Fruit fly (Drosophila melanogaster) whole organism, embryonic: ENCODE data around the gene Plzf.
A peak's percentile ranks its signal among the peaks of the same experiment; 100 is the strongest.

Experiments
- Atf6 ChIP-seq: fragments of 200-800 bp; sonication (Bioruptor generic); IDR thresholded peaks from 2 replicates; pipeline ENCODE4 v1.3.6; 2022; ENCODE audit warnings: missing biosample characterization, missing genetic modification characterization
- Bteb2 ChIP-seq: fragments of 200-800 bp; sonication (Bioruptor generic); optimal IDR thresholded peaks from 2 replicates; lab custom pipeline; 2016; ENCODE audit warnings: missing biosample characterization, missing genetic modification characterization
- C15 ChIP-seq: fragments of 200-800 bp; sonication (Bioruptor generic); IDR thresholded peaks from 3 replicates; pipeline ENCODE4 v1.3.6; 2022; ENCODE audit warnings: missing biosample characterization, missing genetic modification characterization
- CG11695 ChIP-seq: fragments of 200-800 bp; sonication (Bioruptor generic); IDR thresholded peaks from 3 replicates; pipeline ENCODE4 v1.3.6; 2022; ENCODE audit warnings: missing biosample characterization, missing genetic modification characterization
- CG12104 ChIP-seq: fragments of 200-800 bp; sonication (Bioruptor generic); optimal IDR thresholded peaks from 3 replicates; lab custom pipeline; 2016; ENCODE audit warnings: missing biosample characterization, missing genetic modification characterization
- CG13287 ChIP-seq: fragments of 200-800 bp; sonication (Bioruptor generic); IDR thresholded peaks from 2 replicates; pipeline ENCODE4 v1.3.6; 2022; ENCODE audit warnings: missing biosample characterization, missing genetic modification characterization; ENCODE audit not compliant: partially characterized antibody
- CG14441 ChIP-seq: fragments of 200-800 bp; sonication (Bioruptor generic); IDR thresholded peaks from 2 replicates; pipeline ENCODE4 v1.3.6; 2022; ENCODE audit warnings: missing biosample characterization, missing genetic modification characterization
- CG14667 ChIP-seq: fragments of 200-800 bp; sonication (Bioruptor generic); IDR thresholded peaks from 2 replicates; pipeline ENCODE4 v1.3.6; 2022; ENCODE audit warnings: missing biosample characterization, missing genetic modification characterization
- CG1647 ChIP-seq: fragments of 200-800 bp; sonication (Bioruptor generic); optimal IDR thresholded peaks from 3 replicates; lab custom pipeline; 2016; ENCODE audit warnings: missing biosample characterization, missing genetic modification characterization
- CG17361 ChIP-seq: fragments of 200-800 bp; sonication (Bioruptor generic); IDR thresholded peaks from 3 replicates; pipeline ENCODE4 v1.3.6; 2022; ENCODE audit warnings: missing biosample characterization, missing genetic modification characterization
- CG17912 ChIP-seq: fragments of 200-800 bp; sonication (Bioruptor generic); optimal IDR thresholded peaks from 2 replicates; lab custom pipeline; 2018; ENCODE audit warnings: missing biosample characterization, mild to moderate bottlenecking, missing genetic modification characterization
- CG2199 ChIP-seq: fragments of 200-800 bp; sonication (Bioruptor generic); IDR thresholded peaks from 3 replicates; pipeline ENCODE4 v1.3.6; 2022; ENCODE audit warnings: missing biosample characterization, missing genetic modification characterization
- CG33213 ChIP-seq: fragments of 200-800 bp; sonication (Bioruptor generic); optimal IDR thresholded peaks from 3 replicates; lab custom pipeline; 2016; ENCODE audit warnings: missing biosample characterization, missing genetic modification characterization
- CG4707 ChIP-seq: fragments of 200-800 bp; sonication (Bioruptor generic); optimal IDR thresholded peaks from 2 replicates; lab custom pipeline; 2018; ENCODE audit warnings: missing biosample characterization, mild to moderate bottlenecking, missing genetic modification characterization, moderate library complexity
- CG4820 ChIP-seq: fragments of 200-800 bp; sonication (Bioruptor generic); optimal IDR thresholded peaks from 3 replicates; lab custom pipeline; 2016; ENCODE audit warnings: missing biosample characterization, missing genetic modification characterization
- CG6272 ChIP-seq: fragments of 200-800 bp; sonication (Bioruptor generic); IDR thresholded peaks from 2 replicates; pipeline ENCODE4 v1.3.6; 2022; ENCODE audit warnings: missing biosample characterization, missing genetic modification characterization
- CG7745 ChIP-seq: fragments of 200-800 bp; sonication (Bioruptor generic); optimal IDR thresholded peaks from 2 replicates; lab custom pipeline; 2018; ENCODE audit warnings: missing biosample characterization, mild to moderate bottlenecking, missing genetic modification characterization, moderate library complexity
- CG9932 ChIP-seq: fragments of 200-800 bp; sonication (Bioruptor generic); IDR thresholded peaks from 2 replicates; pipeline ENCODE4 v1.3.6; 2022; ENCODE audit warnings: missing biosample characterization, missing genetic modification characterization
- CrebB ChIP-seq: fragments of 200-800 bp; sonication (Bioruptor generic); optimal IDR thresholded peaks from 3 replicates; lab custom pipeline; 2018; ENCODE audit warnings: missing biosample characterization, mild to moderate bottlenecking, missing genetic modification characterization
- E2f1 ChIP-seq: fragments of 200-800 bp; sonication (Bioruptor generic); IDR thresholded peaks from 2 replicates; pipeline ENCODE4 v1.3.6; 2022; ENCODE audit warnings: missing biosample characterization, missing genetic modification characterization
- ERR ChIP-seq: fragments of 200-800 bp; sonication (Bioruptor generic); optimal IDR thresholded peaks from 2 replicates; lab custom pipeline; 2016; ENCODE audit warnings: missing biosample characterization, missing genetic modification characterization
- Eip74EF ChIP-seq, 2 experiments: fragments of 200-800 bp in 1 of 2; fragments of >200 bp in 1 of 2; sonication (Bioruptor generic) in 1 of 2; optimal IDR thresholded peaks; 2 replicates each; lab custom pipeline; 2017 to 2019; ENCODE audit warnings: missing biosample characterization in 2 of 2, missing genetic modification characterization in 2 of 2, mild to moderate bottlenecking in 1 of 2, moderate library complexity in 1 of 2
- Ets65A ChIP-seq: fragments of 200-800 bp; sonication (Bioruptor generic); peaks from one replicate; lab custom pipeline; 2016; ENCODE audit warnings: missing biosample characterization, missing genetic modification characterization
- Ets97D ChIP-seq: fragments of 200-800 bp; sonication (Bioruptor generic); optimal IDR thresholded peaks from 3 replicates; lab custom pipeline; 2016; ENCODE audit warnings: missing biosample characterization, missing genetic modification characterization
- Fer2 ChIP-seq: fragments of 200-800 bp; sonication (Bioruptor generic); optimal IDR thresholded peaks from 2 replicates; lab custom pipeline; 2018; ENCODE audit warnings: missing biosample characterization, mild to moderate bottlenecking, missing genetic modification characterization, moderate library complexity
- H15 ChIP-seq: fragments of 200-800 bp; sonication (Bioruptor generic); IDR thresholded peaks from 3 replicates; pipeline ENCODE4 v1.3.6; 2022; ENCODE audit warnings: missing biosample characterization, missing genetic modification characterization
- Myb ChIP-seq: fragments of 200-800 bp; sonication (Bioruptor generic); optimal IDR thresholded peaks from 2 replicates; lab custom pipeline; 2016; ENCODE audit warnings: missing biosample characterization, missing genetic modification characterization
- NC2α ChIP-seq: fragments of 200-800 bp; sonication (Bioruptor generic); optimal IDR thresholded peaks from 2 replicates; lab custom pipeline; 2016; ENCODE audit warnings: missing biosample characterization, missing genetic modification characterization
- NfI ChIP-seq: fragments of 200-800 bp; sonication (Bioruptor generic); optimal IDR thresholded peaks from 3 replicates; lab custom pipeline; 2018; ENCODE audit warnings: missing biosample characterization, mild to moderate bottlenecking, missing genetic modification characterization, moderate library complexity
- Oli ChIP-seq: fragments of 200-800 bp; sonication (Bioruptor generic); optimal IDR thresholded peaks from 2 replicates; lab custom pipeline; 2018; ENCODE audit warnings: missing biosample characterization, mild to moderate bottlenecking, missing genetic modification characterization, moderate library complexity
- amos ChIP-seq: fragments of 200-800 bp; sonication (Bioruptor generic); IDR thresholded peaks from 2 replicates; pipeline ENCODE4 v1.3.6; 2022; ENCODE audit warnings: missing biosample characterization, missing genetic modification characterization; ENCODE audit not compliant: partially characterized antibody
- ara ChIP-seq: fragments of 200-800 bp; sonication (Bioruptor generic); IDR thresholded peaks from 2 replicates; pipeline ENCODE4 v1.3.6; 2022; ENCODE audit warnings: missing biosample characterization, missing genetic modification characterization
- ato ChIP-seq: fragments of 200-800 bp; sonication (Bioruptor generic); IDR thresholded peaks from 2 replicates; pipeline ENCODE4 v1.3.6; 2022; ENCODE audit warnings: missing biosample characterization, missing genetic modification characterization; ENCODE audit not compliant: partially characterized antibody
- az2 ChIP-seq: fragments of 200-800 bp; sonication (Bioruptor generic); optimal IDR thresholded peaks from 3 replicates; lab custom pipeline; 2016; ENCODE audit warnings: missing biosample characterization, missing genetic modification characterization
- btn ChIP-seq: fragments of 200-800 bp; sonication (Bioruptor generic); optimal IDR thresholded peaks from 2 replicates; lab custom pipeline; 2016; ENCODE audit warnings: missing biosample characterization, missing genetic modification characterization
- dm ChIP-seq: fragments of 200-800 bp; sonication (Bioruptor generic); optimal IDR thresholded peaks from 3 replicates; lab custom pipeline; 2016; ENCODE audit warnings: missing biosample characterization, missing genetic modification characterization
- en ChIP-seq: fragments of 200-800 bp; sonication (Bioruptor generic); optimal IDR thresholded peaks from 2 replicates; lab custom pipeline; 2016; ENCODE audit warnings: missing biosample characterization, missing genetic modification characterization
- fd64A ChIP-seq: fragments of 200-800 bp; sonication (Bioruptor generic); optimal IDR thresholded peaks from 3 replicates; lab custom pipeline; 2018; ENCODE audit warnings: missing biosample characterization, mild to moderate bottlenecking, missing genetic modification characterization
- gcm2 ChIP-seq: fragments of 200-800 bp; sonication (Bioruptor generic); optimal IDR thresholded peaks from 2 replicates; lab custom pipeline; 2016; ENCODE audit warnings: missing biosample characterization, missing genetic modification characterization
- gt ChIP-seq: fragments of 200-800 bp; sonication (Bioruptor generic); IDR thresholded peaks from 2 replicates; pipeline ENCODE4 v1.3.6; 2022; ENCODE audit warnings: missing biosample characterization, missing genetic modification characterization
- klu ChIP-seq: fragments of 200-800 bp; sonication (Bioruptor generic); IDR thresholded peaks from 2 replicates; pipeline ENCODE4 v1.3.6; 2022; ENCODE audit warnings: missing biosample characterization, missing genetic modification characterization
- kni ChIP-seq: fragments of 200-800 bp; sonication (Bioruptor generic); optimal IDR thresholded peaks from 3 replicates; lab custom pipeline; 2017; ENCODE audit warnings: mild to moderate bottlenecking, missing biosample characterization, missing genetic modification reagents, missing genetic modification characterization
- mirr ChIP-seq: fragments of 200-800 bp; sonication (Bioruptor generic); optimal IDR thresholded peaks from 3 replicates; lab custom pipeline; 2018; ENCODE audit warnings: missing biosample characterization, mild to moderate bottlenecking, missing genetic modification characterization
- pnt ChIP-seq: fragments of 200-800 bp; sonication (Bioruptor generic); optimal IDR thresholded peaks from 3 replicates; lab custom pipeline; 2016; ENCODE audit warnings: missing biosample characterization, missing genetic modification characterization
- pzg ChIP-seq: fragments of 200-800 bp; sonication (Bioruptor generic); optimal IDR thresholded peaks from 3 replicates; lab custom pipeline; 2018; ENCODE audit warnings: missing biosample characterization, mild to moderate bottlenecking, missing genetic modification characterization, moderate library complexity
- sc ChIP-seq, 3 experiments: fragments of >200 bp in 2 of 3; fragments of 200-800 bp in 1 of 3; sonication (Bioruptor generic) in 1 of 3; optimal IDR thresholded peaks; 2 replicates in 2 of 3; 3 replicates in 1 of 3; lab custom pipeline; 2017; ENCODE audit warnings: mild to moderate bottlenecking in 1 of 3, missing biosample characterization in 1 of 3, missing genetic modification characterization in 1 of 3, missing genetic modification reagents in 1 of 3
- trh ChIP-seq: fragments of 200-800 bp; sonication (Bioruptor generic); optimal IDR thresholded peaks from 2 replicates; lab custom pipeline; 2016; ENCODE audit warnings: missing biosample characterization, missing genetic modification characterization
- ttk ChIP-seq: fragments of 200-800 bp; sonication (Bioruptor generic); IDR thresholded peaks from 2 replicates; pipeline ENCODE4 v2.1.2; 2022; ENCODE audit warnings: missing biosample characterization, missing genetic modification characterization
- vvl ChIP-seq: fragments of 200-800 bp; sonication (Bioruptor generic); IDR thresholded peaks from 2 replicates; pipeline ENCODE4 v1.3.6; 2022; ENCODE audit warnings: missing biosample characterization, missing genetic modification characterization

Plzf gene

DNA sequence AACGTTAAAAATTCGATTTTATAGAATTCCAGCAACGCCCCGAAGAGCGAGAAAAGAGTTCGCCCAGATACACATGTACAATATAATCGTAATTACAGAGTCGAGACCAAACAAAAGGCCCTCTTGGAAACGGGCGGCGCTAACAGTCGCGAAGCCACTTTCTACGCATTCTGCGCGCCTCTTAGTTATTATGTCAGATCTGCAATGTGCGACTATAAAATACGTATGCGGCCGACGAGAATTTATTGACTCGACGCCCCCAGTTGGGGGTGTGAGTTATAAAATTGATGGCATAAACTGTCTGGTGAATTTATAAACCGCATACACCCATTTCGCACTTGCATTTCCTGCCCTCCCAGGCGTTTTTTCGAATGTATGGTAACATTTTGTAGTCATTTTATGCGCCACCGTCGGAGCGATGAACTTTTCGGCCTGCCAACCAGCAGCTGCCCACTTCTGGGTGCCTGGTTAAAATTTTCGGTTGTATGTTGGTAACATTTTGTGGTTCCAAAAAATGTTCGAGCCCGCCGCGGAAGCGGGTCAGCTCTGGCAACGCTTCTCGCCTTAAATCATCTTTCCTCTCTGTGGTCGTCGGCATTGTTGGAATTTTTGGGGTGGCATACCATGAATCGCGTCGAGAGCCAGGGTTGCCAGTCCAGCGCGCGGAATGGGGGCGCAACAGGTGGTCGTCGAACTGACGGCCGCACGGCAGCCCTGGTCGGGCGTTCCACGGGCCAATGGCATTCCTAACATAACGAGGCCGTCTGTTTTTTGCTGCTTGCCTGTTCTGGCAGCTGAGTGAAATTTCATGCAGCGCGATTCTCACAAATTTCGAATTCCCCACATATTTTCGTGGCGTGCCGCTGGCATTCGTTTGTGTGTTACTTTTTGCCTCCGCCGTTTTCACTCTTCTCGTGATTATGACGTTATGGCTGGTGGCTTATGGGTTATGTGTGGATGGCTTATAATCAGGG lies 36.7 kb downstream of the Plzf start (continued):
- peak; percentile 37 for TF ChIP-seq NfI (GFP tag; lab: Kevin White, UChicago)
- TF ChIP-seq CG14667 (GFP tag; lab: Robert Waterston, UW) = no peak
- no peak for TF ChIP-seq CG9932 (GFP tag; lab: Robert Waterston, UW)
- peak; percentile 66 for TF ChIP-seq btn (GFP tag; lab: Kevin White, UChicago)
- no peak for TF ChIP-seq vvl
- TF ChIP-seq Fer2 (tag; lab: Kevin White, UChicago) = peak; percentile 23
- peak; percentile 93 for TF ChIP-seq mirr
- peak; percentile 87 for TF ChIP-seq ERR (GFP tag; lab: Kevin White, UChicago)
- TF ChIP-seq Atf6 (GFP tag; lab: Robert Waterston, UW) = no peak
- TF ChIP-seq CG33213 (GFP tag; lab: Kevin White, UChicago) = peak; percentile 91
- TF ChIP-seq gt = no peak
- TF ChIP-seq CG4820 (GFP tag; lab: Kevin White, UChicago) = peak; percentile 54
- peak; percentile 0 for TF ChIP-seq Bteb2 (GFP tag; lab: Kevin White, UChicago)
- peak; percentile 37 for TF ChIP-seq Oli (tag; lab: Kevin White, UChicago)
- no peak for TF ChIP-seq trh (GFP tag; lab: Kevin White, UChicago)
- peak; percentile 48 for TF ChIP-seq gcm2 (GFP tag; lab: Kevin White, UChicago)
- TF ChIP-seq amos (GFP tag; lab: Robert Waterston, UW) = no peak
- peak; percentile 52 for TF ChIP-seq fd64A (GFP tag; lab: Kevin White, UChicago)
- TF ChIP-seq kni (GFP tag; lab: Kevin White, UChicago) = peak; percentile 99
- TF ChIP-seq CG6272 (GFP tag; lab: Robert Waterston, UW) = peak; percentile 80
- TF ChIP-seq Ets97D (GFP tag; lab: Kevin White, UChicago) = peak; percentile 76
- no peak for TF ChIP-seq C15
- peak; percentile 58 for TF ChIP-seq NC2α (GFP tag; lab: Kevin White, UChicago)
- TF ChIP-seq CG11695 (GFP tag; lab: Robert Waterston, UW) = no peak
- TF ChIP-seq en (GFP tag; lab: Kevin White, UChicago) = peak; percentile 38
- TF ChIP-seq CrebB (tag; lab: Kevin White, UChicago) = peak; percentile 72
- TF ChIP-seq CG4707 (GFP tag; lab: Kevin White, UChicago) = no peak
- peak; percentile 69 for TF ChIP-seq az2 (GFP tag; lab: Kevin White, UChicago)
- TF ChIP-seq ttk (GFP tag; lab: Robert Waterston, UW) = no peak
- TF ChIP-seq CG12104 (GFP tag; lab: Kevin White, UChicago) = no peak
- TF ChIP-seq CG2199 (GFP tag; lab: Robert Waterston, UW) = no peak
- no peak for TF ChIP-seq ara
- no peak for TF ChIP-seq H15 (GFP tag; lab: Robert Waterston, UW)
- peak; percentile 84 for TF ChIP-seq dm
- peak; percentile 43 for TF ChIP-seq CG7745 (tag; lab: Kevin White, UChicago)
- TF ChIP-seq sc (optimal IDR thresholded peaks at IDR 0.05; lab: Kevin White, UChicago) = no peak
- no peak for TF ChIP-seq sc (GFP tag; optimal IDR thresholded peaks at IDR 0.05; lab: Kevin White, UChicago)
- no peak for TF ChIP-seq CG17361 (GFP tag; lab: Robert Waterston, UW)
- TF ChIP-seq klu (GFP tag; lab: Robert Waterston, UW) = no peak
- peak; percentile 67 for TF ChIP-seq pzg (GFP tag; lab: Kevin White, UChicago)
- peak; percentile 89 for TF ChIP-seq Ets65A (GFP tag; lab: Kevin White, UChicago)
- TF ChIP-seq Eip74EF (GFP tag; optimal IDR thresholded peaks at IDR 0.05; lab: Kevin White, UChicago) = peak in 1 of 2 experiments; percentile 93
- peak; percentile 56 for TF ChIP-seq Myb (GFP tag; lab: Kevin White, UChicago)
- peak; percentile 6 for TF ChIP-seq CG17912 (GFP tag; lab: Kevin White, UChicago)
- TF ChIP-seq CG13287 (GFP tag; lab: Robert Waterston, UW) = no peak
- TF ChIP-seq CG1647 (GFP tag; lab: Kevin White, UChicago) = peak; percentile 47
- TF ChIP-seq ato (GFP tag; lab: Robert Waterston, UW) = no peak
- TF ChIP-seq CG14441 (GFP tag; lab: Robert Waterston, UW) = no peak
- TF ChIP-seq E2f1 (GFP tag; lab: Robert Waterston, UW) = no peak
- TF ChIP-seq pnt = peak; percentile 71
